Fruit fly (Drosophila melanogaster) S2 (cell line): Measurements from ENCODE around the gene Hel89B.

Experiments used
- CG8478 ChIP-seq: fragments of >200 bp; optimal IDR thresholded peaks from 2 replicates; lab custom pipeline; 2018
- CTCF ChIP-seq, 2 experiments: fragments of >200 bp; optimal IDR thresholded peaks; 2 replicates each; lab custom pipeline; 2018

- TF ChIP-seq CTCF (optimal IDR thresholded peaks at IDR 0.05; lab: Kevin White, UChicago), result no peak
- TF ChIP-seq CG8478 (lab: Kevin White, UChicago), result no peak
Observed at dm6 chr3R:15925329-15925728, 47.8 kb upstream of the Hel89B start, which contains the start of gene CG34276.
